Fruit fly (Drosophila melanogaster) whole organism, embryonic: Measurements from ENCODE around the gene pyx.

ENCODE experiments used
- Abd-B ChIP-seq: fragments of 200-800 bp; sonication (Bioruptor generic); optimal IDR thresholded peaks from 2 replicates; lab custom pipeline; 2018; ENCODE audit warnings: missing biosample characterization, mild to moderate bottlenecking, missing genetic modification characterization, moderate library complexity
- Atf-2 ChIP-seq: fragments of 200-800 bp; sonication (Bioruptor generic); optimal IDR thresholded peaks from 2 replicates; lab custom pipeline; 2016; ENCODE audit warnings: missing biosample characterization, missing genetic modification characterization
- BEAF-32 ChIP-seq: fragments of 200-800 bp; sonication (Bioruptor generic); optimal IDR thresholded peaks from 3 replicates; lab custom pipeline; 2017; ENCODE audit warnings: missing biosample characterization, missing genetic modification characterization, mild to moderate bottlenecking, moderate library complexity, missing genetic modification reagents
- CG10959 ChIP-seq: fragments of 200-800 bp; sonication (Bioruptor generic); IDR thresholded peaks from 2 replicates; pipeline ENCODE4 v1.3.6; 2022; ENCODE audit warnings: missing biosample characterization, missing genetic modification characterization
- CG12299 ChIP-seq: fragments of 200-800 bp; sonication (Bioruptor generic); optimal IDR thresholded peaks from 2 replicates; lab custom pipeline; 2018; ENCODE audit warnings: missing biosample characterization, mild to moderate bottlenecking, missing genetic modification characterization
- CG1233 ChIP-seq: fragments of 200-800 bp; sonication (Bioruptor generic); optimal IDR thresholded peaks from 4 replicates; lab custom pipeline; 2018; ENCODE audit warnings: missing biosample characterization, mild to moderate bottlenecking, missing genetic modification characterization
- CG12659 ChIP-seq: fragments of 200-800 bp; sonication (Bioruptor generic); optimal IDR thresholded peaks from 3 replicates; lab custom pipeline; 2017; ENCODE audit warnings: mild to moderate bottlenecking, missing biosample characterization, missing genetic modification reagents, missing genetic modification characterization
- CG15514 ChIP-seq: fragments of 200-800 bp; sonication (Bioruptor generic); optimal IDR thresholded peaks from 3 replicates; lab custom pipeline; 2017; ENCODE audit warnings: missing biosample characterization, missing genetic modification characterization, mild to moderate bottlenecking, moderate library complexity, missing genetic modification reagents
- CG1603 ChIP-seq: fragments of 200-800 bp; sonication (Bioruptor generic); optimal IDR thresholded peaks from 2 replicates; lab custom pipeline; 2019; ENCODE audit warnings: missing biosample characterization, mild to moderate bottlenecking, missing genetic modification characterization, moderate library complexity
- CG16813 ChIP-seq: fragments of 200-800 bp; sonication (Bioruptor generic); IDR thresholded peaks from 3 replicates; pipeline ENCODE4 v1.3.6; 2022; ENCODE audit warnings: missing biosample characterization, missing genetic modification characterization; ENCODE audit not compliant: partially characterized antibody
- CG1832 ChIP-seq: fragments of 200-800 bp; sonication (Bioruptor generic); optimal IDR thresholded peaks from 2 replicates; lab custom pipeline; 2017; ENCODE audit warnings: missing biosample characterization, mild to moderate bottlenecking, missing genetic modification characterization, inconsistent platforms
- CG2116 ChIP-seq: fragments of 200-800 bp; sonication (Bioruptor generic); optimal IDR thresholded peaks from 3 replicates; lab custom pipeline; 2018; ENCODE audit warnings: missing biosample characterization, mild to moderate bottlenecking, missing genetic modification characterization
- CG2129 ChIP-seq: fragments of 200-800 bp; sonication (Bioruptor generic); IDR thresholded peaks from 2 replicates; pipeline ENCODE4 v1.3.6; 2022; ENCODE audit warnings: missing biosample characterization, missing genetic modification characterization; ENCODE audit not compliant: partially characterized antibody
- CG2199 ChIP-seq: fragments of 200-800 bp; sonication (Bioruptor generic); IDR thresholded peaks from 3 replicates; pipeline ENCODE4 v1.3.6; 2022; ENCODE audit warnings: missing biosample characterization, missing genetic modification characterization
- CG34376 ChIP-seq: fragments of 200-800 bp; sonication (Bioruptor generic); optimal IDR thresholded peaks from 2 replicates; lab custom pipeline; 2018; ENCODE audit warnings: missing biosample characterization, mild to moderate bottlenecking, missing genetic modification characterization
- CG6689 ChIP-seq: fragments of 200-800 bp; sonication (Bioruptor generic); IDR thresholded peaks from 2 replicates; pipeline ENCODE4 v1.3.6; 2022; ENCODE audit warnings: missing biosample characterization, missing genetic modification characterization
- CG9876 ChIP-seq: fragments of 200-800 bp; sonication (Bioruptor generic); optimal IDR thresholded peaks from 2 replicates; lab custom pipeline; 2016; ENCODE audit warnings: missing biosample characterization, missing genetic modification characterization
- CG9932 ChIP-seq: fragments of 200-800 bp; sonication (Bioruptor generic); IDR thresholded peaks from 2 replicates; pipeline ENCODE4 v1.3.6; 2022; ENCODE audit warnings: missing biosample characterization, missing genetic modification characterization
- E2f2 ChIP-seq: fragments of 200-800 bp; sonication (Bioruptor generic); IDR thresholded peaks from 2 replicates; pipeline ENCODE4 v1.3.6; 2022; ENCODE audit warnings: missing biosample characterization, missing genetic modification characterization
- HLH4C ChIP-seq: fragments of 200-800 bp; sonication (Bioruptor generic); IDR thresholded peaks from 3 replicates; pipeline ENCODE4 v1.3.6; 2022; ENCODE audit warnings: missing biosample characterization, missing genetic modification characterization; ENCODE audit not compliant: partially characterized antibody
- Hr78 ChIP-seq, 2 experiments: fragments of 200-800 bp in 1 of 2; fragments of >200 bp in 1 of 2; sonication (Bioruptor generic) in 1 of 2; optimal IDR thresholded peaks; 2 replicates each; lab custom pipeline; 2017 to 2019; ENCODE audit warnings: missing biosample characterization in 2 of 2, missing genetic modification characterization in 2 of 2, mild to moderate bottlenecking in 1 of 2, moderate library complexity in 1 of 2
- MESR4 ChIP-seq: fragments of 200-800 bp; sonication (Bioruptor generic); optimal IDR thresholded peaks from 2 replicates; lab custom pipeline; 2018; ENCODE audit warnings: missing biosample characterization, mild to moderate bottlenecking, missing genetic modification characterization, moderate library complexity
- Med ChIP-seq: fragments of 200-800 bp; sonication (Bioruptor generic); peaks from one replicate; lab custom pipeline; 2016; ENCODE audit warnings: missing biosample characterization, missing genetic modification characterization, mild to moderate bottlenecking, inconsistent platforms, moderate library complexity
- Opbp ChIP-seq: fragments of 200-800 bp; sonication (Bioruptor generic); IDR thresholded peaks from 3 replicates; pipeline ENCODE4 v1.3.6; 2022; ENCODE audit warnings: missing biosample characterization, missing genetic modification characterization; ENCODE audit not compliant: partially characterized antibody
- Six4 ChIP-seq: fragments of 200-800 bp; sonication (Bioruptor generic); optimal IDR thresholded peaks from 2 replicates; lab custom pipeline; 2016; ENCODE audit warnings: missing biosample characterization, missing genetic modification characterization
- Sry-δ ChIP-seq: fragments of 200-800 bp; sonication (Bioruptor generic); optimal IDR thresholded peaks from 2 replicates; lab custom pipeline; 2016; ENCODE audit warnings: missing biosample characterization, missing genetic modification characterization
- amos ChIP-seq: fragments of 200-800 bp; sonication (Bioruptor generic); IDR thresholded peaks from 2 replicates; pipeline ENCODE4 v1.3.6; 2022; ENCODE audit warnings: missing biosample characterization, missing genetic modification characterization; ENCODE audit not compliant: partially characterized antibody
- bbx ChIP-seq: fragments of 200-800 bp; sonication (Bioruptor generic); IDR thresholded peaks from 2 replicates; pipeline ENCODE4 v1.3.6; 2022; ENCODE audit warnings: missing biosample characterization, missing genetic modification characterization; ENCODE audit not compliant: partially characterized antibody
- bigmax ChIP-seq: fragments of 200-800 bp; sonication (Bioruptor generic); optimal IDR thresholded peaks from 2 replicates; lab custom pipeline; 2018; ENCODE audit warnings: missing biosample characterization, mild to moderate bottlenecking, missing genetic modification characterization
- caup ChIP-seq: fragments of 200-800 bp; sonication (Bioruptor generic); optimal IDR thresholded peaks from 3 replicates; lab custom pipeline; 2017; ENCODE audit warnings: missing biosample characterization, mild to moderate bottlenecking, missing genetic modification characterization, moderate library complexity; ENCODE audit not compliant: severe bottlenecking
- croc ChIP-seq: fragments of 200-800 bp; sonication (Bioruptor generic); conservative IDR thresholded peaks from 3 replicates; pipeline ENCODE4 v1.3.6; 2022; ENCODE audit warnings: missing biosample characterization, missing genetic modification characterization
- crp ChIP-seq, 2 experiments: fragments of 200-800 bp; sonication (Bioruptor generic); optimal IDR thresholded peaks; 2 replicates in 1 of 2; 3 replicates in 1 of 2; lab custom pipeline; 2017; ENCODE audit warnings: missing biosample characterization in 2 of 2, missing genetic modification characterization in 2 of 2, mild to moderate bottlenecking in 1 of 2, moderate library complexity in 1 of 2
- cwo ChIP-seq: fragments of 200-800 bp; sonication (Bioruptor generic); optimal IDR thresholded peaks from 3 replicates; lab custom pipeline; 2017; ENCODE audit warnings: missing biosample characterization, missing genetic modification characterization, mild to moderate bottlenecking, moderate library complexity, missing genetic modification reagents
- dati ChIP-seq: fragments of 200-800 bp; sonication (Bioruptor generic); IDR thresholded peaks from 2 replicates; pipeline ENCODE4 v1.3.6; 2022; ENCODE audit warnings: missing biosample characterization, missing genetic modification characterization
- ewg ChIP-seq: fragments of 200-800 bp; sonication (Bioruptor generic); optimal IDR thresholded peaks from 3 replicates; lab custom pipeline; 2017; ENCODE audit warnings: mild to moderate bottlenecking, missing biosample characterization, missing genetic modification reagents, missing genetic modification characterization
- mirr ChIP-seq: fragments of 200-800 bp; sonication (Bioruptor generic); optimal IDR thresholded peaks from 3 replicates; lab custom pipeline; 2018; ENCODE audit warnings: missing biosample characterization, mild to moderate bottlenecking, missing genetic modification characterization
- nerfin-1 ChIP-seq: fragments of 200-800 bp; sonication (Bioruptor generic); optimal IDR thresholded peaks from 3 replicates; lab custom pipeline; 2019; ENCODE audit warnings: missing biosample characterization, mild to moderate bottlenecking, missing genetic modification characterization, moderate library complexity
- nerfin-2 ChIP-seq: fragments of 200-800 bp; sonication (Bioruptor generic); IDR thresholded peaks from 2 replicates; pipeline ENCODE4 v1.3.6; 2022; ENCODE audit warnings: missing biosample characterization, missing genetic modification characterization; ENCODE audit not compliant: partially characterized antibody
- onecut ChIP-seq: fragments of 200-800 bp; sonication (Bioruptor generic); IDR thresholded peaks from 2 replicates; pipeline ENCODE4 v1.3.6; 2022; ENCODE audit warnings: missing biosample characterization, missing genetic modification characterization
- pzg ChIP-seq: fragments of 200-800 bp; sonication (Bioruptor generic); optimal IDR thresholded peaks from 3 replicates; lab custom pipeline; 2018; ENCODE audit warnings: missing biosample characterization, mild to moderate bottlenecking, missing genetic modification characterization, moderate library complexity
- rib ChIP-seq: fragments of 200-800 bp; sonication (Bioruptor generic); IDR thresholded peaks from 2 replicates; pipeline ENCODE4 v1.3.6; 2022; ENCODE audit warnings: missing biosample characterization, missing genetic modification characterization
- schlank ChIP-seq: fragments of 200-800 bp; sonication (Bioruptor generic); optimal IDR thresholded peaks from 2 replicates; lab custom pipeline; 2018; ENCODE audit warnings: missing biosample characterization, mild to moderate bottlenecking, missing genetic modification characterization
- sna ChIP-seq: fragments of 200-800 bp; sonication (Bioruptor generic); IDR thresholded peaks from 2 replicates; pipeline ENCODE4 v1.3.6; 2022; ENCODE audit warnings: missing biosample characterization, missing genetic modification characterization; ENCODE audit not compliant: partially characterized antibody
- sug ChIP-seq: fragments of 200-800 bp; optimal IDR thresholded peaks from 2 replicates; lab custom pipeline; 2019; ENCODE audit warnings: missing biosample characterization, mild to moderate bottlenecking, missing genetic modification characterization, moderate library complexity
- toy ChIP-seq: fragments of 200-800 bp; sonication (Bioruptor generic); IDR thresholded peaks from 2 replicates; pipeline ENCODE4 v1.3.6; 2022; ENCODE audit warnings: missing biosample characterization, missing genetic modification characterization
- trem ChIP-seq: fragments of 200-800 bp; optimal IDR thresholded peaks from 3 replicates; lab custom pipeline; 2019; ENCODE audit warnings: missing biosample characterization, mild to moderate bottlenecking, missing genetic modification characterization, moderate library complexity
- vnd ChIP-seq: fragments of 200-800 bp; sonication (Bioruptor generic); IDR thresholded peaks from 3 replicates; pipeline ENCODE4 v1.3.6; 2022; ENCODE audit warnings: missing biosample characterization, missing genetic modification characterization; ENCODE audit not compliant: partially characterized antibody
- vvl ChIP-seq: fragments of 200-800 bp; sonication (Bioruptor generic); IDR thresholded peaks from 2 replicates; pipeline ENCODE4 v1.3.6; 2022; ENCODE audit warnings: missing biosample characterization, missing genetic modification characterization

pyx gene

dm6 chr3L:262724-263177, 39.9 kb upstream of the pyx start (continued):
- TF ChIP-seq schlank (tag; lab: Kevin White, UChicago), result no peak
- no peak for TF ChIP-seq dati (GFP tag; lab: Robert Waterston, UW)
- 0 out of 2 replicates have a peak, but pooled peaks have one; percentile 17 for TF ChIP-seq vvl (GFP tag; lab: Robert Waterston, UW)
- TF ChIP-seq HLH4C (GFP tag; lab: Robert Waterston, UW), result peak; percentile 70
- TF ChIP-seq Sry-δ (GFP tag; lab: Kevin White, UChicago), result peak; percentile 89
- TF ChIP-seq CG2116 (GFP tag; lab: Kevin White, UChicago), result peak; percentile 62
- peak; percentile 81 for TF ChIP-seq vnd (GFP tag; lab: Robert Waterston, UW)
- peak; percentile 79 for TF ChIP-seq Med (GFP tag; lab: Kevin White, UChicago)
- TF ChIP-seq CG6689, result no peak
- TF ChIP-seq pzg, result peak; percentile 69
- peak; percentile 26 for TF ChIP-seq CG1603 (tag; lab: Kevin White, UChicago)
- peak; percentile 78 for TF ChIP-seq CG16813 (GFP tag; lab: Robert Waterston, UW)
- TF ChIP-seq mirr (GFP tag; lab: Kevin White, UChicago), result peak; percentile 26
- TF ChIP-seq E2f2 (GFP tag; lab: Robert Waterston, UW), result peak; percentile 28; the same call in 1 of the 2 replicates
- peak; percentile 43 for TF ChIP-seq CG34376 (GFP tag; lab: Kevin White, UChicago)
- 0 out of 3 replicates have a peak, but pooled peaks have one; percentile 51 for TF ChIP-seq CG2199 (GFP tag; lab: Robert Waterston, UW)
- TF ChIP-seq nerfin-1 (tag; lab: Kevin White, UChicago), result peak; percentile 87
- peak; percentile 32; the same call in 1 of the 2 replicates for TF ChIP-seq CG9932 (GFP tag; lab: Robert Waterston, UW)
- peak; percentile 2 for TF ChIP-seq CG12299
- peak; percentile 70 for TF ChIP-seq ewg (GFP tag; lab: Kevin White, UChicago)
- no peak for TF ChIP-seq Abd-B (GFP tag; lab: Kevin White, UChicago)
- TF ChIP-seq Hr78 (GFP tag; optimal IDR thresholded peaks at IDR 0.05; lab: Kevin White, UChicago), result peak in 1 of 2 experiments; percentile 83
- TF ChIP-seq sug, result peak; percentile 93
- peak; percentile 92 for TF ChIP-seq bbx (GFP tag; lab: Robert Waterston, UW)
- peak; percentile 85 for TF ChIP-seq BEAF-32 (GFP tag; lab: Kevin White, UChicago)
- no peak for TF ChIP-seq CG9876 (GFP tag; lab: Kevin White, UChicago)
- TF ChIP-seq sna (GFP tag; lab: Robert Waterston, UW), result peak; percentile 80
- TF ChIP-seq CG12659 (GFP tag; lab: Kevin White, UChicago), result peak; percentile 34
- TF ChIP-seq MESR4, result peak; percentile 88
- TF ChIP-seq trem (tag; lab: Kevin White, UChicago), result peak; percentile 70
- TF ChIP-seq nerfin-2 (GFP tag; lab: Robert Waterston, UW), result peak; percentile 75
- peak; percentile 96 for TF ChIP-seq bigmax (GFP tag; lab: Kevin White, UChicago)
- TF ChIP-seq toy (GFP tag; lab: Robert Waterston, UW), result no peak
- peak; percentile 91 for TF ChIP-seq CG15514 (GFP tag; lab: Kevin White, UChicago)
- peak; percentile 89 for TF ChIP-seq amos (GFP tag; lab: Robert Waterston, UW)
- TF ChIP-seq Opbp (GFP tag; lab: Robert Waterston, UW), result peak; percentile 84
- TF ChIP-seq cwo (GFP tag; lab: Kevin White, UChicago), result peak; percentile 70
- peak; percentile 6 for TF ChIP-seq CG1233 (GFP tag; lab: Kevin White, UChicago)
- peak in 1 of 2 experiments; percentile 37 for TF ChIP-seq crp (GFP tag; optimal IDR thresholded peaks at IDR 0.05; lab: Kevin White, UChicago)
- TF ChIP-seq rib (GFP tag; lab: Robert Waterston, UW), result no peak
- no peak for TF ChIP-seq Six4
- no peak for TF ChIP-seq Atf-2 (GFP tag; lab: Kevin White, UChicago)
- TF ChIP-seq caup (GFP tag; lab: Kevin White, UChicago), result peak; percentile 1
- peak; percentile 19; the same call in 1 of the 2 replicates for TF ChIP-seq onecut (GFP tag; lab: Robert Waterston, UW)
- TF ChIP-seq CG10959 (GFP tag; lab: Robert Waterston, UW), result no peak
- TF ChIP-seq CG2129, result peak; percentile 67
- TF ChIP-seq CG1832 (GFP tag; lab: Kevin White, UChicago), result no peak
- no peak for TF ChIP-seq croc (GFP tag; lab: Robert Waterston, UW)
